Worm (Caenorhabditis elegans) whole organism, L3 larva: ENCODE measurements around the gene arrd-25.

ENCODE experiments used
- egl-27 ChIP-seq: sonication (generic microtip); optimal IDR thresholded peaks from 4 replicates; lab custom pipeline; 2017; ENCODE audit warnings: missing biosample characterization, missing genetic modification reagents, missing genetic modification characterization
- fkh-10 ChIP-seq: sonication (generic microtip); optimal IDR thresholded peaks from 2 replicates; lab custom pipeline; 2017; ENCODE audit warnings: missing biosample characterization, missing genetic modification reagents, missing genetic modification characterization
- hmg-11 ChIP-seq: sonication (generic microtip); optimal IDR thresholded peaks from 2 replicates; lab custom pipeline; 2016; ENCODE audit warnings: missing genetic modification characterization, missing compliant biosample characterization
- lin-15B ChIP-seq: fragments of 150-350 bp; optimal IDR thresholded peaks from 2 replicates; lab custom pipeline; 2014; ENCODE audit warnings: missing biosample characterization, missing genetic modification characterization
- lin-39 ChIP-seq: fragments of 150-350 bp; optimal IDR thresholded peaks from 2 replicates; lab custom pipeline; 2018; ENCODE audit warnings: missing biosample characterization, missing genetic modification reagents, missing genetic modification characterization
- nfya-1 ChIP-seq: sonication (generic microtip); optimal IDR thresholded peaks from 2 replicates; lab custom pipeline; 2017; ENCODE audit warnings: missing genetic modification characterization, mild to moderate bottlenecking, missing compliant biosample characterization, antibody characterized with exemption, moderate library complexity; ENCODE audit not compliant: insufficient read depth
- nhr-237 ChIP-seq: fragments of 150-350 bp; optimal IDR thresholded peaks from 2 replicates; lab custom pipeline; 2014; ENCODE audit warnings: missing biosample characterization, missing genetic modification characterization
- nhr-43 ChIP-seq: sonication (generic microtip); optimal IDR thresholded peaks from 2 replicates; lab custom pipeline; 2016; ENCODE audit warnings: mild to moderate bottlenecking, missing genetic modification characterization, missing compliant biosample characterization; ENCODE audit not compliant: poor library complexity, severe bottlenecking
- sea-2 ChIP-seq: fragments of 150-350 bp; sonication (generic microtip); optimal IDR thresholded peaks from 4 replicates; lab custom pipeline; 2014; ENCODE audit warnings: missing biosample characterization, missing genetic modification reagents, missing genetic modification characterization
- snpc-4 ChIP-seq: fragments of 150-350 bp; optimal IDR thresholded peaks from 2 replicates; lab custom pipeline; 2014; ENCODE audit warnings: missing biosample characterization, missing genetic modification characterization
- ztf-4 ChIP-seq: fragments of 150-350 bp; optimal IDR thresholded peaks from 2 replicates; lab custom pipeline; 2014; ENCODE audit warnings: missing biosample characterization, missing genetic modification characterization

Gene arrd-25

DNA sequence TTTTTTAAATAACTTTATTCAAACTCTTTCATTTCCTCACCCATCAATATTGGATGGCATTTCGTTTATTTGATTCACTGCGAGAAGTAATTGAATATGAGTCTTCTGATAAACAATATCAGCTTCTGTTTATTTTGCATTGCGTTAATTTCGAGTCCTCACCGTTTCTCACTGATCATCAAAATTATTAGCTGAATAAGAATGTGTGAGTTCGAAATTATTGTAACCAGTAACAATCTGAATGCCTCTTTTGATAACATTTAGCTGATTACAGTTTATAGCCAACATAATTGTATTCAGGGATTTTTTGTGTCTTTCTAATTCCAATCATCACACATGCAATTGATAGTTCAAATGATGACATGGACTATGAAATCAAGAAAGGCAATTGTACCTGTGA, 51.6 kb downstream of the arrd-25 start, which contains the start of gene F16B12.1:
TSS of gene F16B12.1 (plus strand) at position 301 of the 400 bp plus-strand sequence.
- TF ChIP-seq nfya-1 (tag; lab: Kevin White, UChicago) (no peak), lin-15B (tag; lab: Kevin White, UChicago) (no peak), hmg-11 (tag; lab: Kevin White, UChicago) (no peak), snpc-4 (tag; lab: Kevin White, UChicago) (no peak), lin-39 (no peak), ztf-4 (no peak), nhr-43 (tag; lab: Kevin White, UChicago) (no peak), nhr-237 (tag; lab: Kevin White, UChicago) (no peak), fkh-10 (GFP tag; lab: Kevin White, UChicago) (no peak), sea-2 (no peak), egl-27 (tag; lab: Kevin White, UChicago) (no peak)
